Worm (Caenorhabditis elegans) whole organism, L1 larva: ENCODE results near the gene asna-1.

Source experiments
- aly-2 ChIP-seq: fragments of 150-350 bp; optimal IDR thresholded peaks from 2 replicates; lab custom pipeline; 2014; ENCODE audit warnings: missing biosample characterization, missing genetic modification characterization
- ama-1 ChIP-seq: fragments of 150-350 bp; optimal IDR thresholded peaks from 2 replicates; lab custom pipeline; 2014
- ces-1 ChIP-seq: fragments of 150-350 bp; optimal IDR thresholded peaks from 2 replicates; lab custom pipeline; 2014; ENCODE audit warnings: missing biosample characterization, missing genetic modification reagents, missing genetic modification characterization
- nhr-11 ChIP-seq: fragments of 150-350 bp; optimal IDR thresholded peaks from 2 replicates; lab custom pipeline; 2014; ENCODE audit warnings: missing biosample characterization, missing genetic modification characterization
- nhr-20 ChIP-seq: sonication (generic microtip); optimal IDR thresholded peaks from 2 replicates; lab custom pipeline; 2016; ENCODE audit warnings: mild to moderate bottlenecking, missing genetic modification characterization, missing compliant biosample characterization
- zag-1 ChIP-seq: fragments of 150-350 bp; optimal IDR thresholded peaks from 2 replicates; lab custom pipeline; 2014; ENCODE audit warnings: missing biosample characterization, missing genetic modification characterization

DNA sequence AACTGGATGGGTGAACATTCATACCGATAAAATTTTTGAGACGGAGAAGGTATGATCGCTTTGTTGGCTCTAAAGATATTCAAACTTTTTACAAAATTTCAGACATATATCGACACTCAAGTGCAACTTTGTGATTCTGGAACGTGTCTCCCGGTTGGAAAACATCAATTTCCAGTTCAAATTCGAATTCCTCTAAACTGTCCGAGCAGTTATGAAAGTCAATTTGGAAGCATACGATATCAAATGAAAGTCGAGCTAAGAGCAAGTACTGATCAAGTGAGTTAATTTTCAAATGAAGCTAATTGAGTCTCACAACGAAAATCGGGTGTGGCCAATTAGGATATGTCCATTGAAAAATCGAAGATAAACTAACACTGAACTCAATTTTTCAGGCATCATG lies 39.5 kb downstream of the asna-1 start:
- TF ChIP-seq nhr-11 (tag; lab: Kevin White, UChicago) (no peak), ces-1 (GFP tag; lab: Kevin White, UChicago) (no peak), zag-1 (no peak), nhr-20 (tag; lab: Kevin White, UChicago) (no peak), aly-2 (tag; lab: Kevin White, UChicago) (no peak), ama-1 (lab: Kevin White, UChicago) (no peak)
